Worm (Caenorhabditis elegans): ENCODE measurements around the gene snu-66.

The snu-66 gene

ce11 chrV:7551821-7552220 lies 23.6 kb downstream of the snu-66 start, which contains the start of gene F19F10.3:
TSS of gene F19F10.3 (plus strand) at chrV:7552121.
- TF ChIP-seq drap-1 (GFP tag; optimal IDR thresholded peaks at IDR 0.05) (no peak), bed-3 (GFP tag; optimal IDR thresholded peaks at IDR 0.05) (no peak), ztf-11 (tag; optimal IDR thresholded peaks at IDR 0.05) (no peak), ces-1 (GFP tag; optimal IDR thresholded peaks at IDR 0.05) (no peak), lin-32 (GFP tag; optimal IDR thresholded peaks at IDR 0.05) (no peak), ceh-83 (GFP tag; optimal IDR thresholded peaks at IDR 0.05) (no peak), unc-39 (tag; optimal IDR thresholded peaks at IDR 0.05) (no peak), blmp-1 (tag; optimal IDR thresholded peaks at IDR 0.05) (no peak), unc-62 (GFP tag; optimal IDR thresholded peaks at IDR 0.05) (no peak), cnd-1 (tag; optimal IDR thresholded peaks at IDR 0.05) (no peak), sem-2 (GFP tag; optimal IDR thresholded peaks at IDR 0.05) (no peak), sptf-1 (tag; optimal IDR thresholded peaks at IDR 0.05) (no peak), lsy-2 (tag; optimal IDR thresholded peaks at IDR 0.05) (no peak), ceh-43 (GFP tag; optimal IDR thresholded peaks at IDR 0.05) (no peak), lin-13 (tag; optimal IDR thresholded peaks at IDR 0.05) (no peak), ham-2 (GFP tag; optimal IDR thresholded peaks at IDR 0.05) (no peak)

ce11 chrV:7548017-7548416 lies 27.5 kb downstream of the snu-66 start:
- TF ChIP-seq nhr-2 (tag; optimal IDR thresholded peaks at IDR 0.05) (no peak), mls-2 (tag; optimal IDR thresholded peaks at IDR 0.05) (no peak), drap-1 (GFP tag; optimal IDR thresholded peaks at IDR 0.05) (no peak), nhr-12 (tag; optimal IDR thresholded peaks at IDR 0.05) (no peak)

ce11 chrV:7547479-7547878 lies 28.0 kb downstream of the snu-66 start, which contains the start of gene ftn-1:
TSS of gene ftn-1 (minus strand) at chrV:7547579.
- no peak for TF ChIP-seq lin-13 (tag; optimal IDR thresholded peaks at IDR 0.05)
- TF ChIP-seq unc-39 (tag; optimal IDR thresholded peaks at IDR 0.05): no peak
- TF ChIP-seq hlh-1 (tag; optimal IDR thresholded peaks at IDR 0.05): no peak
- TF ChIP-seq mep-1 (tag; optimal IDR thresholded peaks at IDR 0.05): no peak
- TF ChIP-seq ham-2 (GFP tag; optimal IDR thresholded peaks at IDR 0.05): no peak
- no peak for TF ChIP-seq unc-120 (tag; optimal IDR thresholded peaks at IDR 0.05; ENCODE audit: poor library complexity, severe bottlenecking)
- no peak for TF ChIP-seq ceh-39 (tag; optimal IDR thresholded peaks at IDR 0.05)
- TF ChIP-seq ceh-43 (GFP tag; optimal IDR thresholded peaks at IDR 0.05): no peak
- TF ChIP-seq sem-2 (GFP tag; optimal IDR thresholded peaks at IDR 0.05): no peak

- no peak for TF ChIP-seq ces-1 (GFP tag; optimal IDR thresholded peaks at IDR 0.05)
- TF ChIP-seq elt-3 (tag; optimal IDR thresholded peaks at IDR 0.05): no peak
- TF ChIP-seq mab-5 (tag; optimal IDR thresholded peaks at IDR 0.05): no peak
- TF ChIP-seq ztf-11 (tag; optimal IDR thresholded peaks at IDR 0.05): no peak
- no peak for TF ChIP-seq ceh-39 (tag; optimal IDR thresholded peaks at IDR 0.05)
- TF ChIP-seq M03D4.4 (tag; optimal IDR thresholded peaks at IDR 0.05): no peak
- TF ChIP-seq lin-13 (tag; optimal IDR thresholded peaks at IDR 0.05): no peak
These were observed 30.3 kb downstream of the snu-66 start, which contains the start of the genes C54F6.19 and nhx-3 for ce11 chrV:7545187-7545586. TSS of gene C54F6.19 (plus strand) at chrV:7545487. TSS of gene nhx-3 (minus strand) at chrV:7545523.

- no peak for TF ChIP-seq ceh-83 (GFP tag; optimal IDR thresholded peaks at IDR 0.05)
- peak; percentile 92 for TF ChIP-seq zip-8 (tag; optimal IDR thresholded peaks at IDR 0.05)
These were observed 31.7 kb downstream of the snu-66 start for ce11 chrV:7543728-7544127.

- TF ChIP-seq mab-5 (tag; optimal IDR thresholded peaks at IDR 0.05): no peak
- TF ChIP-seq snpc-4 (tag; optimal IDR thresholded peaks at IDR 0.05): no peak
- no peak for TF ChIP-seq elt-3 (tag; optimal IDR thresholded peaks at IDR 0.05)
- TF ChIP-seq ceh-39 (tag; optimal IDR thresholded peaks at IDR 0.05): no peak
- TF ChIP-seq sptf-1 (tag; optimal IDR thresholded peaks at IDR 0.05): no peak
These were observed 36.5 kb downstream of the snu-66 start, which contains the start of gene srh-268 for ce11 chrV:7539015-7539414. TSS of gene srh-268 (plus strand) at chrV:7539315.

- TF ChIP-seq M03D4.4 (tag; optimal IDR thresholded peaks at IDR 0.05): no peak
- TF ChIP-seq lsy-2 (tag; optimal IDR thresholded peaks at IDR 0.05): no peak
- no peak for TF ChIP-seq unc-62 (GFP tag; optimal IDR thresholded peaks at IDR 0.05)
- no peak for TF ChIP-seq bed-3 (GFP tag; optimal IDR thresholded peaks at IDR 0.05)
- no peak for TF ChIP-seq mab-5 (tag; optimal IDR thresholded peaks at IDR 0.05)
- TF ChIP-seq mls-2 (tag; optimal IDR thresholded peaks at IDR 0.05): no peak
- TF ChIP-seq blmp-1 (tag; optimal IDR thresholded peaks at IDR 0.05): no peak
- TF ChIP-seq lin-32 (GFP tag; optimal IDR thresholded peaks at IDR 0.05): no peak
- TF ChIP-seq mep-1 (tag; optimal IDR thresholded peaks at IDR 0.05): no peak
- TF ChIP-seq ceh-43 (GFP tag; optimal IDR thresholded peaks at IDR 0.05): no peak
- no peak for TF ChIP-seq flh-1 (GFP tag; optimal IDR thresholded peaks at IDR 0.05)
- no peak for TF ChIP-seq ces-1 (GFP tag; optimal IDR thresholded peaks at IDR 0.05)
- TF ChIP-seq unc-120 (tag; optimal IDR thresholded peaks at IDR 0.05; ENCODE audit: poor library complexity, severe bottlenecking): no peak
- TF ChIP-seq pha-4 (tag; optimal IDR thresholded peaks at IDR 0.05): no peak
- TF ChIP-seq lin-13 (tag; optimal IDR thresholded peaks at IDR 0.05): no peak
These were observed 37.5 kb downstream of the snu-66 start, which contains the start of gene C54F6.12 for ce11 chrV:7538018-7538417. TSS of gene C54F6.12 (minus strand) at chrV:7538118.

Data from whole organism, mixed stage, embryonic.